Worm (Caenorhabditis elegans): Measurements from ENCODE around the gene Y73C8C.8.

DNA sequence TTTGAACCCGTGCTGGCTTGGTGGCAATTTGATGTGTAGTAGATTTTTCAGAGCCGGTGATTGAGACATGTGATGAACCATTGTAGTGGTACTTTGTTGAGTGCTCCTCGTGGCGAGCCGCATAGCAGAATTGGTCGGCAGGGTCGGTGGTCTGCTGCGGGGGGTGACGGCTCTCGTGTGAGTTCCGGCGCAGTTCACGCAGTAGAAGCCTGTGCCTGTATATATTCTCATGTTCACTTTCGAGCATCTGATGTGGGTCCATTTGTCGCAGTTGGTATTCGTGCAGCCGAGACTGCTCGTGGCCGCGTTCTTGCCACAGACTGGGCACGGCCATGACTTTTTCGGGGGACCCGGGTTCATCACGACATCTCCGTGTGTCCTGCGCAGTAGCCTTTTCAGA is 48.6 kb upstream of the Y73C8C.8 start:
- TF ChIP-seq fos-1 (tag; optimal IDR thresholded peaks at IDR 0.05), result no peak
- no peak for TF ChIP-seq nhr-111 (GFP tag; optimal IDR thresholded peaks at IDR 0.05)
- no peak for TF ChIP-seq tag-97 (GFP tag; IDR thresholded peaks at IDR 0.05)
- no peak for TF ChIP-seq lin-13 (GFP tag; optimal IDR thresholded peaks at IDR 0.05)
- TF ChIP-seq pha-4 (GFP tag; IDR thresholded peaks at IDR 0.05), result no peak
- no peak for TF ChIP-seq pha-4 (tag; optimal IDR thresholded peaks at IDR 0.05)
